Fruit fly (Drosophila melanogaster): Measurements from ENCODE around the gene KrT95D.

The KrT95D gene

DNA sequence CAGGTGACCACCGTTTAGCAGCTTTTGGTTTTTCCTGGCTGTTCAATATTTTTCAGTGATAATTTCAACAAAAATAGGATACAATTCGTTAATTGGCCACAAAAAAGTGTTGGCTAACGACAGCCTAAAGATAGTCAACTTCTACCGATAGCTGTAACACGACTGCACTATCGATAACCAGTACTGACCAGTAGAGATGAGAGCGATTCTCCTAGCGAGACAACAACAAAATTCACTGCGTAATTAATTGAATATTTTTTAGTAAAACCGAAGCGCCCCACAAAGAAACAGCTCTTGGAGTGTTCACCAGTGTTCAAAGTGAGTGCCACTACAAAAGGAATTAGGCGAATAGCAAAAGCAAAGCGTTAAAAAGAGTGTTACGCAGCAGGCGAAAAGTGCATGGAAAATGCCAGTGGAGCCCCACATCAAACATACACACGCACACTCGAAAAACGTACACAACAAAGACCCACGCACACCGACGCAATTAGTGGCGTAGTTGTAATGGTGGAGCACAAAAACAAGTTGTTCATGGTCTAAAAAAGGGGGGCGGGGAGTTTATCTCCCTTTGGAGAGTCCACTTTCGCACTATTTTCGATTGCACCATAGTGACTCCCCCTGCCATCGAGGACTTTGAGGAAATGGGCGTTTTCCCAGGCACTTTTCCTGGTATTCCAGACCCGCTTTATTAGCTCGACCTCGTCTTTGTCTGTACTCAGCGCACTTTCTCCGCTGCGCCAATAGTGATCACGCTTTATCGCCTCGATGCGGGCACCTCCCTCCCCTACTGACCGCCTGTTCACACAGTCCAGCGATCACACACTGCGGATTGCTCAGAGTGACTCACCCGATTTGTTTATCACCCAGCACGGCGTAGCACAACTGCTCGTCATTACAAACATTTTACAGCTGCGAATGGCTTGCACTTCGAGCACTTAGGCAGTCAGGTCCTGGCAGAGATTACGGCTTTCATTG, 38.5 kb downstream of the KrT95D start, which contains the start of the genes Epp and Rab7:
TSS of gene Epp (minus strand) at position 94 of the 975 bp plus-strand sequence.
TSS of gene Rab7 (plus strand) at position 186 of the 975 bp plus-strand sequence.
- TF ChIP-seq CG17801 (GFP tag; optimal IDR thresholded peaks at IDR 0.05; ENCODE audit: partially characterized antibody), result peak; percentile 52

DNA sequence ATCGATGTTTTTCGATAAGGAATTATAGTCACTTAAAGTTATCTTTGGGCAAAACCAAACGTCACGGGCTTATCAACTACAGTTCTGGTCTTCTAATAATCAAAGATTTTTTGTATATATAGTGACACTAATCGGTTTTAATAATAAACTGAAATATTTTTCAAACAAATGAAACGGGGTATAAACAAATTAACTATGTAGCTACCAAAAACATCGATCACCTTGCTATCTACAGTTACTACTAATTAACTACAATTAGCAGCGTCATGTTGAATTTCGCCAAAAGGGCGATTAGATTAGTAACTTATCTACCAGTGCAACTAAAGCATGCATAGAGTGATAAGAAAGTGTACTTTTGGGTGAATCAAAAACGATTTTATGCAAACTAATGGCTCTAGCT, 40.3 kb downstream of the KrT95D start:
- no peak for TF ChIP-seq CG17801 (GFP tag; optimal IDR thresholded peaks at IDR 0.05; ENCODE audit: partially characterized antibody)

DNA sequence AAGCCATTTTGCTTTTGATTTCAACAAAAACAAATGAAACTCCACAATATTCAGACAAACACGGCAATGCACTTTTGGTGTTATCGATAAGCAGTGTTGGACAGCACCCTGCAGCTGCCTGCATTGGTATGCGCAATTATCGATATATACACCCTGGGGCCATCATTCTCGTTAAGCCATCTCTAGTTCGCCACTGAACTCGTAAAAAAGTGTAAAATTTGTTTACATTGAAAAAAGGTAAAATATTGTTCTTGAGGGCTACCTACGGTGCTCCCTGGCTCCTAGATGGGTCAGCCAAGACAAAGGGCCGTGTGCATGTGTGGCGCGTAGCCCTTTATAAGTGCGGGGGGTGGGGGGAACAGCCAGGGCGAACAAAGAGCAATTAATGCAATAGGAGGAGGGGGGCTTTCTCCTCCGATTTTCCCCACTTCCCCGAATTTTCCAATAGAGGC, 45.1 kb downstream of the KrT95D start, which contains the start of the genes CG13603 and CG5902:
TSS of gene CG13603 (minus strand) at position 91 of the 452 bp plus-strand sequence.
TSS of gene CG5902 (plus strand) at position 164 of the 452 bp plus-strand sequence.
- peak; percentile 75 for TF ChIP-seq CG17801 (GFP tag; optimal IDR thresholded peaks at IDR 0.05; ENCODE audit: partially characterized antibody)

DNA sequence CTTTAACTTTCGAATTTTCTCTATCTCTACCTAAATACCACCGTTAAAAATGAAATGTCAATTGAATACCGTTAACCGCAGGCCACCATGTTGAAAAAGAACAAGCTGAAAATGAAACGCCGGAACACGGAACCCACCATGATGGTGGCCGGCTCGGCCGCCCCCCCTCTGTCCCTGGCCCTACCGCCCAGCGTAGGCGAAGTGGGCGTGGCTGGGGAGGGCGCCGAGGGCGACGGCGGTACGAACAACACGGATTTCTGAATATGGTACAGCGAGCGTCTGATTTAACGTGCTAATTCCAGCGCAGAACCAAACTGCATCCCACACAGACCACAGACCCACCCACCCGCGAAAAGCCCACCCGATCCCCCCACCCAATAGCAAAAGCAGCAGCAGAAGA, 50.0 kb downstream of the KrT95D start:
- TF ChIP-seq CG17801 (GFP tag; optimal IDR thresholded peaks at IDR 0.05; ENCODE audit: partially characterized antibody), result no peak

DNA sequence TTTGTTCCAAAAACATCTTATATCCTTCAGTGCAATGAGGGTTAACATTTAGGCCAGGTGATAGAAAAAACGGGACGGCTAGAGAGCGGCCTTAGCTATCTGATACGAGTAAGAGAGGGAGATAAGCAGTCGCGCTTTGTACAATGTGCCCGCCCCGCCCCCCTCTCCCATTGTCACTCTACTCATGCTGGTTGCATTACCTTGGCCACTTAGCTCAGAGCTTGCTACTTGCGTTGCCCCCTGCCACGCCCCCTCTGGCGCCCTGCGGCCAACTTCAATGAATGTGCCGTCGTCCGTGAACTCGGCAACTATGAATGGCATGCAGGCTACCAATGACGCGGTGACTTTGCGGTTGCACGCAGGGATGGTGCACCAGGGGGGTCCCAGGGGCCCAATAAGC, 59.9 kb downstream of the KrT95D start:
- no peak for TF ChIP-seq CG17801 (GFP tag; optimal IDR thresholded peaks at IDR 0.05; ENCODE audit: partially characterized antibody)

DNA sequence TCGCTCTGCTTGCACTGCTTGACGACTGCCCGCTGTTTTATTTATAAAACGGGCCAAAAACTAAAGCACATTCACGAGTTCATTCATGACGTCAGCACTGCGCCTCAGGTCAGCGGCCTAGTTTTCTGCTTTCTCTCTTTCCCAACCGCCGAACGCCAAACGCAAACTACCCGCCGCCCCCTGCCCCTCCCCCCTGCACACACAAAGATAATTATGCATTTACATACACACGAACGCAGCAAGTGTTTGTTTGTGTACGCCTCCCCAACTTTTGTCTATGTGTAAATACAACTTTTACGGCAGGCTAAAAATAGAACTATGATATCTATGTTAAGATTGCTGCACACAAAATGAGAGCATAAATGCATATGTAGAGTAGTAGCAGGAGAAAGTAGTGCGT, 60.4 kb downstream of the KrT95D start:
- no peak for TF ChIP-seq CG17801 (GFP tag; optimal IDR thresholded peaks at IDR 0.05; ENCODE audit: partially characterized antibody)

DNA sequence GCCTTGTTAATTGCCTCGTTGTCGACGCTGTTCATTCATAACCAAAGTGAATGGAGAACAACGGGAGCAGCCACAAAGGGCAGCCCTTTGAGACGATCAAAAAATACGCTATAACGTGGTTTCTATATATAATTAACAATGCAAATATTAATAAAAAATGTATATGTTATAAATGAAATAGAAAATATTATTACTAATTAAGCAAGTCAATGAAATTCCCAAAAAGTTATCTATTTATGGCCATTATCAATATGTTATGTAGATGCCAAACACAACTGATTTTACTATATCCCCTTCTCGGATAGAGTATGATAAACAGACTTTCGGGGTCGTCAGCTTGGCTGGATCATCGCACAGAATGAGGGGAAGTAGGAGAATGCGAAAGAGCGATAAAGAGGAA, 62.2 kb downstream of the KrT95D start:
- TF ChIP-seq CG17801 (GFP tag; optimal IDR thresholded peaks at IDR 0.05; ENCODE audit: partially characterized antibody), result no peak

DNA sequence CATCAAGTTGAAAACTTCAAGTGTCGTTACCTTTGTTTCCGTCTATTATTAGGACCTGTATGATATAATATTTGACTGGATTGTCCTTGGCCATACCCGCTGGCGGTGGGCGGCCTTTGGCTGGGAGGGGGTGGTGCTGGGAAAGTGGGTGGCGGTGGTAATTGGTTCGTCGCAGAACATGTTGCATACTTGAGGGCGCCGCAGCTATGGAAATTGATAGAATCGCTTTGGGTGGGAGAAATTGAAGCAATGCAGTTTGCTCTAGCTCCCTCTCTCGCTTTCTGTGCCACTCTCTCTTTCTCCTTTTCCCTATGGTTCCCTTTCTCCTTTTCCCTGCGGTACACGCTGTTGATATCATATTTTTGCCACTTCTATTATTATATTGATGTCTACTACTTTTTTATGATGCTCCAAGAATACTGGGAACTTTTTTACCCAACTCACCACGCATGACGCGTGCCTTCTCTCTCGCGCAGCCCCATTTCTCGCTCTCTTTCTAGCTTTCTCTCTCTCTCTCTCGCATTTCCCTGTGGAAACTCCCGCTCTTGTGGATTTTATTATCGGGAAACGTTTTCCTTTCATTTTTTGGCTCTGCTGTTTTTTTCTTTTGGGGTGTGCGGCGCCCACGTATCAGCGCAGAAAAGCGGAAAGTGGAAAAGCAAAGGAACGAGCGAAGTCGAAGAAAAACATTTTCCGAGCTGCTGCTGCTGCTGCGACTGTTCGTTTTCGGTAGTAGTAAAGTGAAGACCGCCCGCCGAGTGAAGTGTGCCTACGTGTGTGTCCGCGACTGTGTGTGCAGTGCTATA, 66.5 kb downstream of the KrT95D start:
- no peak for TF ChIP-seq CG17801 (GFP tag; optimal IDR thresholded peaks at IDR 0.05; ENCODE audit: partially characterized antibody)

DNA sequence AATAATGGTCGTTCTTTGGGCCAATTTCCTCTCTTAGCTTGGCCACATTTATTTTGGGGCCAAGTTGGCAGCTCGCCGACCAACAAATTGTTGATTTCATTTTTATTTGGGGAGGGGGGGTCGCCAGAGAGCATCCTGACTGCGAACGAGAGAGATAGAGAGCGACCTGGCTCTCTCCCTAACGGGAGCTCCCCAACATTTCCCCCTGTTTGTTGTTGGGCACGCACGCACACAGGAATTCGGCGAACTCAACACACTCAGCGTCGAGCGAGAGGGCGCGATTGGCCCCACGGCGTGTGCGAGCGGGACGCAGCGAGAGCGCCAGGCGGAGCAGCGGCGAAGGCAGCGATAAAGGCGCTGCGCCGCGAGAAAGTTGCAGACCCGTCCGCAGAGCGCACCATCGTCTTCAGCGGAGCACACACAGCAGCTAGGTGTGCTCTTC, 68.8 kb downstream of the KrT95D start, which contains the start of gene CG31140:
TSS of gene CG31140 (plus strand) at position 400 of the 442 bp plus-strand sequence.
- TF ChIP-seq CG17801 (GFP tag; optimal IDR thresholded peaks at IDR 0.05; ENCODE audit: partially characterized antibody), result no peak

DNA sequence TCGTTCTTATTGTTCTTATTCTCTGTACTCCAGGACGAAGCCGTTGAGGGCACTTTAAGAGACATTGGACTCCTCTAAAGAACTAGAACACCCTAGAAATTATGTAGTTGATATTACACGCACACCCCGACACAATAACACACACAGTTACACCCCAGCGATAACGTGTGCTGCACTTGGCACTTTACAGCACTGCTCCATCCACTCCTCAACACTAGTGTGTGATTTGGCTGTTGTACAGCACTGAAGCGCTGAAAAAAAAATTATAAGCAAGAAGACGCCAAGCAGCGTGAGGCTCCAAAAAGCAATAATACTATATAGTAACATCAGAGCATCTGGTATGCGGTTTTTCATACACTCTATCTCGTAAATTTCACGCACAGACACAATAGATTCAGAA, 70.8 kb downstream of the KrT95D start:
- no peak for TF ChIP-seq CG17801 (GFP tag; optimal IDR thresholded peaks at IDR 0.05; ENCODE audit: partially characterized antibody)

DNA sequence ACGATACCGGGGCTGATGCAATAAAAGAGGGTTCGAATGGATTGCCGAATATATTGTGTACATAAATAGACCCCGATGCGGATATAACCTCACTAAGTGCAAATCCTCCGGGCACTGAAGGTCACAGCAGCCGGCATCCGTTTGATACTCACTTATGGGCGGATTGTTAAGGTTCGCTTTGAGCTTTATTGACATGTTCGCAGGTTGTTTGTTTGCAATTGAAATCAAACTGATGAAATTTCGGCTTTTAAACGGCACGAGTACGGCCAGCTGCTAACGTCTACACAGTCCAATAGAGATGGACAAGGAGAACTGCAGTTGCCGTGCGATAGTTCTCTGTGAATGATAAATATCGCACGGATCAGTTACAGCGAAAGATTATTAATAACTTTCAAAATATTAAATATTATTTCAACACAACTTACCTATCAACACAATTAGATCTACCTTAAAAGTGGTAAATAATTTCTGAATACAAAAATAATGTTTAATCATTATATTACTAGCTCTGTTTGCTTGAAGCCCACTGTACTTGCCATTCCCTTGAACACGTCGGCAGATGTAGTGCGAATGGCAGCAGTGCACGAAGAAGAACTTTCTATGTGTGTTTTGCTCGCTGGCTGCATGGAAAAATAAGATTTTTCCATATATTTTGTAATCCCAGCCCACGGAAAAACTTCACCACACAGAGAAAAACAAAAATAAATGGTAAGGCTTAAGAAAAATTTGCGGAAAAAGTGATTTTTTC, 73.4 kb downstream of the KrT95D start, which contains the start of the genes GluProRS and AP-1sigma:
TSS of gene GluProRS (minus strand) at position 301 of the 748 bp plus-strand sequence.
TSS of gene AP-1sigma (plus strand) at position 561 of the 748 bp plus-strand sequence.
- TF ChIP-seq CG17801 (GFP tag; optimal IDR thresholded peaks at IDR 0.05; ENCODE audit: partially characterized antibody), result peak; percentile 88

DNA sequence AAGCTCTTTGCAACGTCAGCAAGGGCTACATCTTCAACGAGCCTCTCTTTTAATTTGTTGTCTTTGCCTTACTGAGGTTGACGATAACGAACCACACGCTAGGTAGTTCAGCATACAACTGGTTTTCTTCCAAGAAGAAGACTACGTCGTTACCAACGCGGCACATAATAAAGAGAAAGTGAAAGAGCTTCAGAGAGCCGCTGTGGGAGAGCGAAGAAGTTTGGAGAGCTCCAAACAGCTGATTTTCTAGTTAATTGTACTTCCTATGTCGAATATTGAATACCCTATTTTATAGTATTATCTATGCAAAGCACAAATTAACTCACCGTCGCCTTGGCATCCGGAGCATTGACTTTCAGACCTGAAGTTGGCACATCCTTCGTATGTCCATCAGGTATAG, 76.2 kb downstream of the KrT95D start:
- TF ChIP-seq CG17801 (GFP tag; optimal IDR thresholded peaks at IDR 0.05; ENCODE audit: partially characterized antibody), result peak; percentile 20

DNA sequence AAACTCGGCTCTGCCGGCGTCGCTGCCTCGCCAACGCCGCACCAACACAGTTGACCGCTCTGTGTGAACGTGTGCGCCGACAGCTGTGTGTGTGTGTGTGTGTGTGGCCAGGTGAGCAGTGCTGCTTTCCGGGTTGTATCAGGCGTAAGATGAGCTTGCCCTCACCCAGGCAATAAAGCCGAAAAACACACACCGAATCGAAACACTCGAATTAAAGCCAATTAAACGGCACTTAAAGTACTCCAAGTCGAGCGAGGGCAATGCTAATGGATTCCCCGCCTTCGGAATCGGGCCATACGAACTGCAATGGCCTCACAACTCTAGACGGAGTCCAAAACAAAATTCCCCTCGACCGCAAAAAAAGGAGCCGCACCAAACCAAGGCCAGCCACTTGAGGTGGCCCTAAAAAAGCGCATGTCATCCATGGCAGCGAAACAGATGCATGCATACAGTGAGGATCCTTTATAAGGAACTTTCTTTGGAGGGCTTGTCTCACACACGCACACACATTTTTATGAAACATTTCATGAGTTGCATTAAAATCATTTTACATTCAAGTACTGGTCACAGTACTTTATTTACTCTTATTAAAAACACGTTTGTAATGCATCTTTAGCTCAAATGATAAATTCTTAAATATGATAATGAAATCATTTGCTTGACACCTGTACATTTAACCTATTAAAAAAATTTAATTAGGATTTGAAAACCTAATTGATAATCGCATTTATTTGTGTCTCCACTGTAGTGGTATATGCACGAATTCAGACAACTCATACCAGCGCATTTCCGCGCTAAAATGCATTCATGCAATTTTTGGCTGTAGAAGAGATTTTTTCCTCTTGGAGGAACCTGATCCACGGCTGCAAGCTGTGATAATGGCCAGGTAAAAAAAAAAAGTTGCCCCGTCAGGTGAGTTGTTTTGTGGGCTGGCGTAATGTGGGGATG, 82.9 kb downstream of the KrT95D start:
- TF ChIP-seq CG17801 (GFP tag; optimal IDR thresholded peaks at IDR 0.05; ENCODE audit: partially characterized antibody), result no peak

DNA sequence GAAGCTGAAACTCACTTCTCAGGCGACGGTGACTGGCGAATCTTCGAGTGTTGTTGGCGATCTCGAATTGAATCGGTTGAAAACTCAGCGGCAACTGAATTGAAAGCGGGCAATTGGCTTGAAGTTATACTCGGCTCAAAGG, 83.4 kb downstream of the KrT95D start, which contains the start of gene CG12268:
TSS of gene CG12268 (minus strand) at position 101 of the 142 bp plus-strand sequence.
- no peak for TF ChIP-seq CG17801 (GFP tag; optimal IDR thresholded peaks at IDR 0.05; ENCODE audit: partially characterized antibody)
